Worm (Caenorhabditis elegans) whole organism, L2 larva: ENCODE results near the gene lec-12.

ENCODE experiments used
- ceh-82 ChIP-seq: fragments of 150-350 bp; optimal IDR thresholded peaks from 2 replicates; lab custom pipeline; 2014; ENCODE audit warnings: missing biosample characterization, missing genetic modification characterization
- elt-1 ChIP-seq: fragments of 150-350 bp; optimal IDR thresholded peaks from 2 replicates; lab custom pipeline; 2014; ENCODE audit warnings: missing biosample characterization, missing genetic modification characterization
- elt-3 ChIP-seq: sonication (generic microtip); optimal IDR thresholded peaks from 2 replicates; lab custom pipeline; 2017; ENCODE audit warnings: missing biosample characterization, missing genetic modification characterization
- gmeb-1 ChIP-seq: fragments of 150-350 bp; optimal IDR thresholded peaks from 2 replicates; lab custom pipeline; 2014; ENCODE audit warnings: missing biosample characterization, missing genetic modification characterization
- lin-13 ChIP-seq: fragments of 150-350 bp; optimal IDR thresholded peaks from 2 replicates; lab custom pipeline; 2014; ENCODE audit warnings: missing biosample characterization, missing genetic modification reagents, missing genetic modification characterization
- mdl-1 ChIP-seq, 2 experiments: fragments of 150-350 bp in 1 of 2; sonication (generic microtip) in 1 of 2; optimal IDR thresholded peaks; 2 replicates each; lab custom pipeline; 2017; ENCODE audit warnings: missing biosample characterization in 2 of 2, missing genetic modification characterization in 2 of 2
- nhr-10 ChIP-seq: sonication (generic microtip); optimal IDR thresholded peaks from 2 replicates; lab custom pipeline; 2017; ENCODE audit warnings: missing biosample characterization, missing genetic modification characterization
- unc-62 ChIP-seq: fragments of 150-350 bp; optimal IDR thresholded peaks from 2 replicates; lab custom pipeline; 2014; ENCODE audit warnings: missing biosample characterization, missing genetic modification reagents, missing genetic modification characterization
- ztf-4 ChIP-seq: fragments of 150-350 bp; optimal IDR thresholded peaks from 2 replicates; lab custom pipeline; 2014; ENCODE audit warnings: missing biosample characterization, missing genetic modification characterization

DNA sequence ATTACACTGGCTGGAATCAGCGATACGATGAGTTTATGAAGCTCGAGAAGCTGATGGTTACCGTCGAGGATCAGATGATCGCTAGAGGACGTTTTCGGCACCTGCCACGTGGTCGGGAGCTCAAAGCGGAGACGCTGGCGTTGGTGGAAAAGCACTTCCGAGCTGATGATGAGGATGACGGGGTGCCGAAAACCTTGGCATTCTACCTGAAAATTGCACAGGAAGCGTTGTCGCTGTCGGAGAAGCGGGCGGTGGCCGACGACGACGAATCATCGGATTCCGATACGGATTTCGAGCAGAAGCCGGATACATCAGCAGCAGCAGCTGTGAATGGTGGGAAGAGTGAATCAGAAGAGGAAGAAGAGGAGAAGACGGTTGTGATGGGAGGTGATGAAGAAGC lies 9.4 kb upstream of the lec-12 start:
- TF ChIP-seq elt-1 (tag; lab: Kevin White, UChicago), result no peak
- no peak for TF ChIP-seq nhr-10 (tag; lab: Kevin White, UChicago)
- TF ChIP-seq mdl-1 (tag; optimal IDR thresholded peaks at IDR 0.05; lab: Kevin White, UChicago), result no peak
- no peak for TF ChIP-seq unc-62
- no peak for TF ChIP-seq ztf-4
- TF ChIP-seq ceh-82 (tag; lab: Kevin White, UChicago), result no peak
- no peak for TF ChIP-seq elt-3 (tag; lab: Kevin White, UChicago)
- no peak for TF ChIP-seq gmeb-1 (tag; lab: Kevin White, UChicago)
- no peak for TF ChIP-seq lin-13 (GFP tag; lab: Kevin White, UChicago)
